Fruit fly (Drosophila melanogaster) Kc167 (cell line): Measurements from ENCODE around the gene Pfdn1.

Source experiments
- h ChIP-seq: fragments of >200 bp; optimal IDR thresholded peaks from 3 replicates; lab custom pipeline; 2018; ENCODE audit warnings: missing external identifiers
- insv ChIP-seq: fragments of >200 bp; optimal IDR thresholded peaks from 3 replicates; lab custom pipeline; 2018; ENCODE audit warnings: missing external identifiers
- psq ChIP-seq: fragments of >200 bp; optimal IDR thresholded peaks from 2 replicates; lab custom pipeline; 2017; ENCODE audit warnings: missing external identifiers
- ttk ChIP-seq: sonication (Bioruptor generic); optimal IDR thresholded peaks from 2 replicates; lab custom pipeline; 2017; ENCODE audit warnings: missing external identifiers

dm6 chr2L:6034344-6034743 lies 34.5 kb upstream of the Pfdn1 start, which contains the start of gene CG9109:
- TF ChIP-seq psq (no peak), ttk (lab: Kevin White, UChicago) (no peak), insv (no peak), h (no peak)
